Worm (Caenorhabditis elegans): ENCODE measurements around the gene E02A10.3.

- TF ChIP-seq nhr-10 (tag; optimal IDR thresholded peaks at IDR 0.05) (no peak), lin-11 (tag; optimal IDR thresholded peaks at IDR 0.05) (no peak), lin-39 (tag; optimal IDR thresholded peaks at IDR 0.05) (no peak), lsy-2 (tag; optimal IDR thresholded peaks at IDR 0.05) (no peak), dmd-4 (tag; optimal IDR thresholded peaks at IDR 0.05) (no peak), nhr-237 (tag; optimal IDR thresholded peaks at IDR 0.05) (no peak), ama-1 (optimal IDR thresholded peaks at IDR 0.05) (no peak)
Observed at ce11 chrV:12607113-12607512, 27.7 kb downstream of the E02A10.3 start, which contains the start of gene erg-28.
